Fruit fly (Drosophila melanogaster) whole organism, pupa: ENCODE results near the gene CG9222.

ENCODE experiments used
- CG10348 ChIP-seq: fragments of 200-800 bp; sonication (Bioruptor generic); IDR thresholded peaks from 2 replicates; pipeline ENCODE4 v1.3.6; 2022; ENCODE audit warnings: missing biosample characterization, missing genetic modification characterization
- CG12605 ChIP-seq: fragments of 200-800 bp; sonication (Bioruptor generic); IDR thresholded peaks from 2 replicates; pipeline ENCODE4 v1.3.6; 2022; ENCODE audit warnings: missing biosample characterization, missing genetic modification characterization
- CG13204 ChIP-seq: fragments of 200-800 bp; sonication (Bioruptor generic); optimal IDR thresholded peaks from 2 replicates; lab custom pipeline; 2018; ENCODE audit warnings: missing biosample characterization, mild to moderate bottlenecking, missing genetic modification characterization, moderate library complexity
- CG14655 ChIP-seq: fragments of 200-800 bp; sonication (Bioruptor generic); optimal IDR thresholded peaks from 3 replicates; lab custom pipeline; 2017; ENCODE audit warnings: mild to moderate bottlenecking, missing biosample characterization, missing genetic modification reagents, missing genetic modification characterization
- CG15710 ChIP-seq: fragments of 200-800 bp; sonication (Bioruptor generic); optimal IDR thresholded peaks from 2 replicates; lab custom pipeline; 2018; ENCODE audit warnings: missing biosample characterization, mild to moderate bottlenecking, missing genetic modification characterization, moderate library complexity
- CG17806 ChIP-seq: fragments of 200-800 bp; sonication (Bioruptor generic); optimal IDR thresholded peaks from 2 replicates; lab custom pipeline; 2018; ENCODE audit warnings: missing biosample characterization, mild to moderate bottlenecking, missing genetic modification characterization, moderate library complexity
- CG32121 ChIP-seq: fragments of 200-800 bp; sonication (Bioruptor generic); IDR thresholded peaks from 2 replicates; pipeline ENCODE4 v1.3.6; 2022; ENCODE audit warnings: missing biosample characterization, missing genetic modification characterization
- CG34367 ChIP-seq: fragments of 200-800 bp; sonication (Bioruptor generic); optimal IDR thresholded peaks from 2 replicates; lab custom pipeline; 2018; ENCODE audit warnings: missing biosample characterization, mild to moderate bottlenecking, missing genetic modification characterization
- CG4496 ChIP-seq: fragments of 200-800 bp; sonication (Bioruptor generic); IDR thresholded peaks from 3 replicates; pipeline ENCODE4 v1.3.6; 2022; ENCODE audit warnings: missing biosample characterization, missing genetic modification characterization
- CG8159 ChIP-seq: fragments of 200-800 bp; sonication (Bioruptor generic); optimal IDR thresholded peaks from 3 replicates; lab custom pipeline; 2018; ENCODE audit warnings: missing biosample characterization, mild to moderate bottlenecking, missing genetic modification characterization, moderate library complexity
- CG8301 ChIP-seq: fragments of 200-800 bp; sonication (Bioruptor generic); optimal IDR thresholded peaks from 2 replicates; lab custom pipeline; 2018; ENCODE audit warnings: missing biosample characterization, mild to moderate bottlenecking, missing genetic modification characterization
- CG9948 ChIP-seq: fragments of 200-800 bp; sonication (Bioruptor generic); optimal IDR thresholded peaks from 2 replicates; lab custom pipeline; 2018; ENCODE audit warnings: missing biosample characterization, mild to moderate bottlenecking, missing genetic modification characterization, moderate library complexity
- D1 ChIP-seq: fragments of 200-800 bp; sonication (Bioruptor generic); optimal IDR thresholded peaks from 2 replicates; lab custom pipeline; 2018; ENCODE audit warnings: missing biosample characterization, mild to moderate bottlenecking, missing genetic modification characterization, moderate library complexity
- EcR ChIP-seq: fragments of 200-800 bp; sonication (Bioruptor generic); optimal IDR thresholded peaks from 3 replicates; lab custom pipeline; 2019; ENCODE audit warnings: missing biosample characterization, missing genetic modification characterization, mild to moderate bottlenecking, moderate library complexity, missing genetic modification reagents
- Ets98B ChIP-seq: fragments of 200-800 bp; sonication (Bioruptor generic); IDR thresholded peaks from 2 replicates; pipeline ENCODE4 v1.3.6; 2022; ENCODE audit warnings: missing biosample characterization, missing genetic modification characterization
- Pif1A ChIP-seq: fragments of 200-800 bp; sonication (Bioruptor generic); optimal IDR thresholded peaks from 3 replicates; lab custom pipeline; 2016; ENCODE audit warnings: missing biosample characterization, missing genetic modification characterization
- Pif1B ChIP-seq: fragments of 200-800 bp; sonication (Bioruptor generic); optimal IDR thresholded peaks from 3 replicates; lab custom pipeline; 2016; ENCODE audit warnings: missing biosample characterization, missing genetic modification characterization
- Snoo ChIP-seq: fragments of 200-800 bp; sonication (Bioruptor generic); optimal IDR thresholded peaks from 3 replicates; lab custom pipeline; 2017; ENCODE audit warnings: missing biosample characterization, mild to moderate bottlenecking, missing genetic modification characterization, inconsistent platforms
- fd96Ca ChIP-seq: fragments of 200-800 bp; sonication (Bioruptor generic); IDR thresholded peaks from 3 replicates; pipeline ENCODE4 v1.3.6; 2022; ENCODE audit warnings: missing biosample characterization, missing genetic modification characterization
- gl ChIP-seq: fragments of 200-800 bp; sonication (Bioruptor generic); optimal IDR thresholded peaks from 2 replicates; lab custom pipeline; 2018; ENCODE audit warnings: missing biosample characterization, mild to moderate bottlenecking, missing genetic modification characterization
- rn ChIP-seq: fragments of 200-800 bp; sonication (Bioruptor generic); IDR thresholded peaks from 2 replicates; pipeline ENCODE4 v1.3.6; 2022; ENCODE audit warnings: missing biosample characterization, missing genetic modification characterization

CG9222 gene

dm6 chr2L:6090786-6091716 is 39.8 kb upstream of the CG9222 start, which contains the start of gene CG45075:
Gene CG45075 (plus strand): TSS chr2L:6091412.
- TF ChIP-seq CG32121 (GFP tag; lab: Robert Waterston, UW) (no peak), CG34367 (tag; lab: Kevin White, UChicago) (no peak), Ets98B (GFP tag; lab: Robert Waterston, UW) (no peak), Pif1A (GFP tag; lab: Kevin White, UChicago) (no peak)

dm6 chr2L:6092300-6092699 is 38.5 kb upstream of the CG9222 start:
- TF ChIP-seq CG8301 (tag; lab: Kevin White, UChicago) (no peak), Snoo (no peak), Pif1B (GFP tag; lab: Kevin White, UChicago) (no peak), CG4496 (no peak), EcR (GFP tag; lab: Kevin White, UChicago) (no peak), CG15710 (tag; lab: Kevin White, UChicago) (no peak), CG34367 (tag; lab: Kevin White, UChicago) (no peak), CG12605 (no peak), Pif1A (GFP tag; lab: Kevin White, UChicago) (no peak), CG10348 (GFP tag; lab: Robert Waterston, UW) (no peak), CG13204 (no peak), CG8159 (tag; lab: Kevin White, UChicago) (no peak), gl (tag; lab: Kevin White, UChicago) (no peak), CG9948 (no peak), fd96Ca (GFP tag; lab: Robert Waterston, UW) (no peak), rn (no peak), CG14655 (GFP tag; lab: Kevin White, UChicago) (no peak), D1 (tag; lab: Kevin White, UChicago) (no peak), CG17806 (tag; lab: Kevin White, UChicago) (no peak), Ets98B (GFP tag; lab: Robert Waterston, UW) (no peak)

- no peak for TF ChIP-seq EcR (GFP tag; lab: Kevin White, UChicago)
- TF ChIP-seq fd96Ca (GFP tag; lab: Robert Waterston, UW) = no peak
- TF ChIP-seq CG34367 (tag; lab: Kevin White, UChicago) = no peak
- no peak for TF ChIP-seq CG17806 (tag; lab: Kevin White, UChicago)
- no peak for TF ChIP-seq CG15710 (tag; lab: Kevin White, UChicago)
- no peak for TF ChIP-seq CG9948
- no peak for TF ChIP-seq CG12605
- TF ChIP-seq Ets98B (GFP tag; lab: Robert Waterston, UW) = no peak
- TF ChIP-seq CG8301 (tag; lab: Kevin White, UChicago) = no peak
- no peak for TF ChIP-seq Pif1B (GFP tag; lab: Kevin White, UChicago)
- TF ChIP-seq CG32121 (GFP tag; lab: Robert Waterston, UW) = no peak
- no peak for TF ChIP-seq rn
- TF ChIP-seq gl (tag; lab: Kevin White, UChicago) = no peak
- TF ChIP-seq Snoo = no peak
- TF ChIP-seq Pif1A (GFP tag; lab: Kevin White, UChicago) = no peak
- TF ChIP-seq CG4496 = no peak
- no peak for TF ChIP-seq CG14655 (GFP tag; lab: Kevin White, UChicago)
- TF ChIP-seq, all 21 proteins: peak for 0
Measured at dm6 chr2L:6098479-6099269, 32.1 kb upstream of the CG9222 start, which contains the start of gene CG9175. Gene CG9175 (minus strand): TSS chr2L:6098966.

DNA sequence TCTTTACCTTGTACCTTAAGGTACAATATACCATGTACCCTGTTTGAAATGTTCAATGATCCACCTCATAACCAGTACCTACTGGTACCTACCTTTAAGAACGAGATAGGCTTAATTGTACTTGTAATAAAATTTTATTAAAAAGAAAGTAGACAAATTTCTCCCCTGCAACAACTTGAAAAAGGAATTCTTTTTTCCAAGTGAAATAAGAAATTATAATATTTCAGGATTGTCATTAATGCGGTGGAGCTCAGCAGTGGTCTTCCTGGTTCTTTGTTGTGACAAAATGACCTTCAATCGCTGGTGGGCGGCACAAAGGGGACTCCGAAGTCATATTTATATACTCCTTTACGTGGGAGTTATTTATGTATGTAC is 31.6 kb upstream of the CG9222 start:
- TF ChIP-seq Ets98B (GFP tag; lab: Robert Waterston, UW) = no peak
- TF ChIP-seq Snoo = no peak
- no peak for TF ChIP-seq D1 (tag; lab: Kevin White, UChicago)
- no peak for TF ChIP-seq CG4496
- TF ChIP-seq Pif1A (GFP tag; lab: Kevin White, UChicago) = no peak
- no peak for TF ChIP-seq CG14655 (GFP tag; lab: Kevin White, UChicago)
- TF ChIP-seq Pif1B (GFP tag; lab: Kevin White, UChicago) = no peak
- no peak for TF ChIP-seq CG15710 (tag; lab: Kevin White, UChicago)
- TF ChIP-seq CG9948 = no peak
- TF ChIP-seq CG8159 (tag; lab: Kevin White, UChicago) = no peak
- TF ChIP-seq fd96Ca (GFP tag; lab: Robert Waterston, UW) = no peak
- no peak for TF ChIP-seq gl (tag; lab: Kevin White, UChicago)
- no peak for TF ChIP-seq EcR (GFP tag; lab: Kevin White, UChicago)
- no peak for TF ChIP-seq CG8301 (tag; lab: Kevin White, UChicago)
- no peak for TF ChIP-seq CG13204
- TF ChIP-seq CG17806 (tag; lab: Kevin White, UChicago) = no peak
- TF ChIP-seq CG10348 (GFP tag; lab: Robert Waterston, UW) = no peak
- TF ChIP-seq CG12605 = no peak

- peak; percentile 57; the same call in 2 of the 3 replicates for TF ChIP-seq CG4496
- peak; percentile 27 for TF ChIP-seq Pif1A (GFP tag; lab: Kevin White, UChicago)
- no peak for TF ChIP-seq CG17806 (tag; lab: Kevin White, UChicago)
- TF ChIP-seq CG8301 (tag; lab: Kevin White, UChicago) = peak; percentile 35
- no peak for TF ChIP-seq fd96Ca (GFP tag; lab: Robert Waterston, UW)
- no peak for TF ChIP-seq CG14655 (GFP tag; lab: Kevin White, UChicago)
- TF ChIP-seq CG15710 (tag; lab: Kevin White, UChicago) = peak; percentile 13
- TF ChIP-seq CG10348 (GFP tag; lab: Robert Waterston, UW) = no peak
- peak; percentile 11 for TF ChIP-seq Pif1B (GFP tag; lab: Kevin White, UChicago)
- peak; percentile 18 for TF ChIP-seq CG34367 (tag; lab: Kevin White, UChicago)
- no peak for TF ChIP-seq rn
- peak; percentile 13 for TF ChIP-seq CG13204
- TF ChIP-seq D1 (tag; lab: Kevin White, UChicago) = no peak
- no peak for TF ChIP-seq CG9948
- no peak for TF ChIP-seq gl (tag; lab: Kevin White, UChicago)
- TF ChIP-seq Snoo = no peak
- peak; percentile 51; the same call in 1 of the 2 replicates for TF ChIP-seq Ets98B (GFP tag; lab: Robert Waterston, UW)
- TF ChIP-seq CG8159 (tag; lab: Kevin White, UChicago) = no peak
- peak; percentile 58; the same call in 1 of the 2 replicates for TF ChIP-seq CG12605
- TF ChIP-seq EcR (GFP tag; lab: Kevin White, UChicago) = peak; percentile 87
- no peak for TF ChIP-seq CG32121 (GFP tag; lab: Robert Waterston, UW)
- TF ChIP-seq, all 21 proteins: peak for 10
Measured at dm6 chr2L:6100202-6100689, 30.6 kb upstream of the CG9222 start, which contains the start of gene stai. Gene stai (plus strand): TSS chr2L:6100377.
